Worm (Caenorhabditis elegans) whole organism, mixed stage, embryonic: Measurements from ENCODE around the gene lin-15A.
A peak's percentile ranks its signal among the peaks of the same experiment; 100 is the strongest.

ENCODE experiments used
- M03D4.4 ChIP-seq: sonication (generic microtip); optimal IDR thresholded peaks from 2 replicates; lab custom pipeline; 2017; ENCODE audit warnings: mild to moderate bottlenecking, missing genetic modification characterization, missing compliant biosample characterization
- bed-3 ChIP-seq: fragments of 200-800 bp; sonication (Bioruptor generic); optimal IDR thresholded peaks from 3 replicates; lab custom pipeline; 2018; ENCODE audit warnings: mild to moderate bottlenecking, missing genetic modification characterization, moderate library complexity, missing compliant biosample characterization
- blmp-1 ChIP-seq: fragments of 150-350 bp; optimal IDR thresholded peaks from 2 replicates; lab custom pipeline; 2014; ENCODE audit warnings: missing biosample characterization, missing genetic modification characterization
- ceh-39 ChIP-seq: fragments of 150-350 bp; optimal IDR thresholded peaks from 2 replicates; lab custom pipeline; 2014; ENCODE audit warnings: missing biosample characterization, missing genetic modification characterization
- ceh-43 ChIP-seq: fragments of 200-800 bp; sonication (Bioruptor generic); optimal IDR thresholded peaks from 2 replicates; lab custom pipeline; 2018; ENCODE audit warnings: mild to moderate bottlenecking, missing genetic modification characterization, moderate library complexity, missing compliant biosample characterization
- ceh-83 ChIP-seq: fragments of 200-800 bp; sonication (Bioruptor generic); optimal IDR thresholded peaks from 2 replicates; lab custom pipeline; 2018; ENCODE audit warnings: mild to moderate bottlenecking, missing genetic modification characterization, missing compliant biosample characterization
- ces-1 ChIP-seq: fragments of 150-350 bp; optimal IDR thresholded peaks from 2 replicates; lab custom pipeline; 2014; ENCODE audit warnings: missing biosample characterization, missing genetic modification reagents, missing genetic modification characterization
- drap-1 ChIP-seq: fragments of 200-800 bp; sonication (Bioruptor generic); optimal IDR thresholded peaks from 3 replicates; lab custom pipeline; 2018; ENCODE audit warnings: mild to moderate bottlenecking, missing genetic modification characterization, missing compliant biosample characterization
- elt-1 ChIP-seq: sonication (generic microtip); optimal IDR thresholded peaks from 2 replicates; lab custom pipeline; 2017; ENCODE audit warnings: missing genetic modification characterization, mild to moderate bottlenecking, missing compliant biosample characterization, antibody characterized with exemption, moderate library complexity, borderline replicate concordance; ENCODE audit not compliant: insufficient read depth
- elt-3 ChIP-seq: fragments of 150-350 bp; optimal IDR thresholded peaks from 2 replicates; lab custom pipeline; 2014; ENCODE audit warnings: missing biosample characterization, missing genetic modification characterization
- flh-1 ChIP-seq: fragments of 200-800 bp; sonication (Bioruptor generic); optimal IDR thresholded peaks from 2 replicates; lab custom pipeline; 2018; ENCODE audit warnings: mild to moderate bottlenecking, missing genetic modification characterization, moderate library complexity, missing compliant biosample characterization
- ham-2 ChIP-seq: fragments of 200-800 bp; sonication (Bioruptor generic); optimal IDR thresholded peaks from 2 replicates; lab custom pipeline; 2018; ENCODE audit warnings: mild to moderate bottlenecking, missing genetic modification characterization, missing compliant biosample characterization
- hlh-1 ChIP-seq: fragments of 150-350 bp; optimal IDR thresholded peaks from 2 replicates; lab custom pipeline; 2014; ENCODE audit warnings: missing biosample characterization, missing genetic modification reagents, missing genetic modification characterization
- lin-13 ChIP-seq: fragments of 150-350 bp; optimal IDR thresholded peaks from 2 replicates; lab custom pipeline; 2014; ENCODE audit warnings: missing biosample characterization, missing genetic modification characterization
- lin-32 ChIP-seq: fragments of 200-800 bp; sonication (Bioruptor generic); optimal IDR thresholded peaks from 2 replicates; lab custom pipeline; 2018; ENCODE audit warnings: mild to moderate bottlenecking, missing genetic modification characterization, missing compliant biosample characterization
- mab-5 ChIP-seq: fragments of 150-350 bp; optimal IDR thresholded peaks from 2 replicates; lab custom pipeline; 2014; ENCODE audit warnings: missing biosample characterization, missing genetic modification characterization
- mep-1 ChIP-seq: fragments of 150-350 bp; optimal IDR thresholded peaks from 2 replicates; lab custom pipeline; 2017; ENCODE audit warnings: missing biosample characterization, missing genetic modification reagents, missing genetic modification characterization, inconsistent platforms
- mls-2 ChIP-seq: sonication (generic microtip); optimal IDR thresholded peaks from 2 replicates; lab custom pipeline; 2016; ENCODE audit warnings: mild to moderate bottlenecking, missing genetic modification characterization, moderate library complexity, missing compliant biosample characterization
- nhr-12 ChIP-seq: fragments of 150-350 bp; optimal IDR thresholded peaks from 2 replicates; lab custom pipeline; 2014; ENCODE audit warnings: missing biosample characterization, missing genetic modification characterization
- nhr-28 ChIP-seq: fragments of 150-350 bp; optimal IDR thresholded peaks from 2 replicates; lab custom pipeline; 2014; ENCODE audit warnings: missing biosample characterization, missing genetic modification characterization
- nhr-76 ChIP-seq: sonication (generic microtip); optimal IDR thresholded peaks from 2 replicates; lab custom pipeline; 2017; ENCODE audit warnings: missing biosample characterization, missing genetic modification characterization
- pha-4 ChIP-seq: fragments of 150-350 bp; optimal IDR thresholded peaks from 2 replicates; lab custom pipeline; 2018; ENCODE audit warnings: missing biosample characterization, missing genetic modification reagents, missing genetic modification characterization
- sem-2 ChIP-seq: fragments of 200-800 bp; sonication (Bioruptor generic); optimal IDR thresholded peaks from 2 replicates; lab custom pipeline; 2018; ENCODE audit warnings: mild to moderate bottlenecking, missing genetic modification characterization, missing compliant biosample characterization
- snpc-4 ChIP-seq: fragments of 150-350 bp; optimal IDR thresholded peaks from 2 replicates; lab custom pipeline; 2014; ENCODE audit warnings: missing biosample characterization, missing genetic modification characterization
- sptf-1 ChIP-seq: sonication (generic microtip); optimal IDR thresholded peaks from 2 replicates; lab custom pipeline; 2017; ENCODE audit warnings: mild to moderate bottlenecking, missing genetic modification characterization, moderate library complexity, missing compliant biosample characterization
- tbx-8 ChIP-seq: fragments of 200-800 bp; sonication (Bioruptor generic); optimal IDR thresholded peaks from 2 replicates; lab custom pipeline; 2018; ENCODE audit warnings: mild to moderate bottlenecking, missing genetic modification characterization, moderate library complexity, missing compliant biosample characterization
- unc-120 ChIP-seq: sonication (generic microtip); optimal IDR thresholded peaks from 2 replicates; lab custom pipeline; 2017; ENCODE audit warnings: missing genetic modification characterization, missing compliant biosample characterization; ENCODE audit not compliant: poor library complexity, severe bottlenecking
- unc-62 ChIP-seq: fragments of 150-350 bp; optimal IDR thresholded peaks from 2 replicates; lab custom pipeline; 2014; ENCODE audit warnings: missing biosample characterization, missing genetic modification reagents, missing genetic modification characterization
- zip-8 ChIP-seq: fragments of 150-350 bp; optimal IDR thresholded peaks from 2 replicates; lab custom pipeline; 2014; ENCODE audit warnings: missing biosample characterization, missing genetic modification characterization
- ztf-11 ChIP-seq: fragments of 150-350 bp; optimal IDR thresholded peaks from 2 replicates; lab custom pipeline; 2014; ENCODE audit warnings: missing biosample characterization, missing genetic modification characterization

Gene lin-15A

ce11 chrX:15766147-15766546 lies 34.4 kb downstream of the lin-15A start, which contains the start of gene bus-17:
Gene bus-17, minus strand, starts transcription at chrX:15766354.
- no peak for TF ChIP-seq unc-120 (tag; lab: Kevin White, UChicago)
- TF ChIP-seq elt-1 (tag; lab: Kevin White, UChicago) = peak; percentile 73
- TF ChIP-seq, all 35 proteins: peak for 1

ce11 chrX:15766861-15767260 lies 35.1 kb downstream of the lin-15A start:
- no peak for TF ChIP-seq hlh-1
- no peak for TF ChIP-seq elt-1 (tag; lab: Kevin White, UChicago)
- TF ChIP-seq mls-2 (tag; lab: Kevin White, UChicago) = no peak
- no peak for TF ChIP-seq drap-1 (GFP tag; lab: Kevin White, UChicago)
- TF ChIP-seq ztf-11 (tag; lab: Kevin White, UChicago) = no peak
- no peak for TF ChIP-seq zip-8 (tag; lab: Kevin White, UChicago)
- no peak for TF ChIP-seq sptf-1
- TF ChIP-seq flh-1 (GFP tag; lab: Kevin White, UChicago) = no peak
- TF ChIP-seq mab-5 (tag; lab: Kevin White, UChicago) = no peak
- TF ChIP-seq ces-1 = no peak
- no peak for TF ChIP-seq unc-120 (tag; lab: Kevin White, UChicago)
- TF ChIP-seq ceh-43 (GFP tag; lab: Kevin White, UChicago) = no peak
- no peak for TF ChIP-seq ham-2

ce11 chrX:15768532-15768931 lies 36.8 kb downstream of the lin-15A start:
- TF ChIP-seq nhr-28 (tag; lab: Kevin White, UChicago) = no peak
- TF ChIP-seq bed-3 (GFP tag; lab: Kevin White, UChicago) = no peak
- TF ChIP-seq ceh-43 (GFP tag; lab: Kevin White, UChicago) = no peak
- no peak for TF ChIP-seq zip-8 (tag; lab: Kevin White, UChicago)
- no peak for TF ChIP-seq ham-2
- no peak for TF ChIP-seq blmp-1 (tag; lab: Kevin White, UChicago)
- no peak for TF ChIP-seq mep-1 (tag; lab: Kevin White, UChicago)
- no peak for TF ChIP-seq elt-1 (tag; lab: Kevin White, UChicago)
- TF ChIP-seq snpc-4 (tag; lab: Kevin White, UChicago) = no peak
- no peak for TF ChIP-seq nhr-76 (tag; lab: Kevin White, UChicago)
- TF ChIP-seq nhr-12 (tag; lab: Kevin White, UChicago) = no peak
- no peak for TF ChIP-seq mls-2 (tag; lab: Kevin White, UChicago)
- TF ChIP-seq sem-2 (GFP tag; lab: Kevin White, UChicago) = no peak
- no peak for TF ChIP-seq lin-13

- TF ChIP-seq bed-3 (GFP tag; lab: Kevin White, UChicago) (no peak), ceh-83 (no peak), unc-62 (no peak), tbx-8 (no peak), drap-1 (GFP tag; lab: Kevin White, UChicago) (no peak), nhr-12 (tag; lab: Kevin White, UChicago) (no peak), pha-4 (no peak), ham-2 (no peak), blmp-1 (tag; lab: Kevin White, UChicago) (no peak)
Observed at ce11 chrX:15769895-15770559, 38.3 kb downstream of the lin-15A start.

ce11 chrX:15770787-15771186 lies 39.0 kb downstream of the lin-15A start:
- TF ChIP-seq mep-1 (tag; lab: Kevin White, UChicago) (no peak), snpc-4 (tag; lab: Kevin White, UChicago) (no peak), pha-4 (no peak), lin-32 (GFP tag; lab: Kevin White, UChicago) (no peak), bed-3 (GFP tag; lab: Kevin White, UChicago) (no peak), M03D4.4 (tag; lab: Kevin White, UChicago) (no peak), ceh-43 (GFP tag; lab: Kevin White, UChicago) (no peak), blmp-1 (tag; lab: Kevin White, UChicago) (no peak), elt-1 (tag; lab: Kevin White, UChicago) (no peak), hlh-1 (no peak), zip-8 (tag; lab: Kevin White, UChicago) (no peak), ztf-11 (tag; lab: Kevin White, UChicago) (no peak), flh-1 (GFP tag; lab: Kevin White, UChicago) (no peak), sem-2 (GFP tag; lab: Kevin White, UChicago) (no peak), ceh-39 (tag; lab: Kevin White, UChicago) (no peak), sptf-1 (no peak), elt-3 (tag; lab: Kevin White, UChicago) (no peak)
